Fruit fly (Drosophila melanogaster) whole organism, wandering third instar larva: Measurements from ENCODE around the gene CG9016.

Experiments
- Abd-B ChIP-seq: fragments of >200 bp; optimal IDR thresholded peaks from 2 replicates; lab custom pipeline; 2017; ENCODE audit warnings: missing biosample characterization, missing genetic modification characterization
- CG32264 ChIP-seq: fragments of 200-800 bp; sonication (Bioruptor generic); optimal IDR thresholded peaks from 2 replicates; lab custom pipeline; 2016; ENCODE audit warnings: missing biosample characterization, missing genetic modification characterization
- CrebA ChIP-seq: fragments of 200-800 bp; sonication (Bioruptor generic); optimal IDR thresholded peaks from 2 replicates; lab custom pipeline; 2016; ENCODE audit warnings: missing biosample characterization, mild to moderate bottlenecking, missing genetic modification characterization, borderline replicate concordance
- Dfd ChIP-seq: fragments of >200 bp; optimal IDR thresholded peaks from 2 replicates; lab custom pipeline; 2017; ENCODE audit warnings: missing biosample characterization, missing genetic modification characterization
- Dif ChIP-seq: fragments of 200-275, 200-300 bp; sonication (Bioruptor generic); optimal IDR thresholded peaks from 2 replicates; lab custom pipeline; 2018; ENCODE audit warnings: missing biosample characterization, missing genetic modification characterization; ENCODE audit not compliant: partially characterized antibody
- GATAd ChIP-seq: sonication (Bioruptor generic); optimal IDR thresholded peaks from 2 replicates; lab custom pipeline; 2016; ENCODE audit warnings: missing biosample characterization, missing genetic modification characterization
- HLH106 ChIP-seq: fragments of 200-800 bp; optimal IDR thresholded peaks from 3 replicates; lab custom pipeline; 2019; ENCODE audit warnings: missing biosample characterization, mild to moderate bottlenecking, missing genetic modification characterization, moderate library complexity
- Hnf4 ChIP-seq: fragments of 200-800 bp; sonication (Bioruptor generic); optimal IDR thresholded peaks from 2 replicates; lab custom pipeline; 2016; ENCODE audit warnings: missing biosample characterization, mild to moderate bottlenecking, missing genetic modification characterization
- Hr78 ChIP-seq: fragments of >200 bp; optimal IDR thresholded peaks from 2 replicates; lab custom pipeline; 2017; ENCODE audit warnings: missing biosample characterization, missing genetic modification characterization
- Hr83 ChIP-seq: fragments of 200-300 bp; sonication (Bioruptor generic); optimal IDR thresholded peaks from 2 replicates; lab custom pipeline; 2016; ENCODE audit warnings: missing biosample characterization, mild to moderate bottlenecking, missing genetic modification characterization, moderate library complexity; ENCODE audit not compliant: poor library complexity, severe bottlenecking
- Jra ChIP-seq: sonication (Bioruptor generic); optimal IDR thresholded peaks from 2 replicates; lab custom pipeline; 2016; ENCODE audit warnings: missing biosample characterization, missing genetic modification characterization
- OdsH ChIP-seq: fragments of 200-800 bp; sonication (Bioruptor generic); optimal IDR thresholded peaks from 2 replicates; lab custom pipeline; 2016; ENCODE audit warnings: missing biosample characterization, mild to moderate bottlenecking, missing genetic modification characterization
- Rel ChIP-seq, 2 experiments: fragments of 200-800 bp; sonication (Bioruptor generic) in 1 of 2; optimal IDR thresholded peaks; 2 replicates in 1 of 2; 3 replicates in 1 of 2; lab custom pipeline; 2016 to 2019; ENCODE audit warnings: mild to moderate bottlenecking in 2 of 2, missing biosample characterization in 2 of 2, missing genetic modification characterization in 2 of 2, moderate library complexity in 1 of 2
- Sp1 ChIP-seq: fragments of 200-800 bp; sonication (Bioruptor generic); optimal IDR thresholded peaks from 3 replicates; lab custom pipeline; 2019; ENCODE audit warnings: missing biosample characterization, mild to moderate bottlenecking, missing genetic modification characterization, moderate library complexity
- Vsx2 ChIP-seq: fragments of 200-300, 225-300 bp; sonication (Bioruptor generic); optimal IDR thresholded peaks from 2 replicates; lab custom pipeline; 2018; ENCODE audit warnings: missing biosample characterization, missing genetic modification characterization; ENCODE audit not compliant: partially characterized antibody
- br ChIP-seq: fragments of 200-800 bp; sonication (Bioruptor generic); optimal IDR thresholded peaks from 2 replicates; lab custom pipeline; 2016; ENCODE audit warnings: missing biosample characterization, missing genetic modification characterization
- brk ChIP-seq: fragments of 200-800 bp; sonication (Bioruptor generic); optimal IDR thresholded peaks from 2 replicates; lab custom pipeline; 2016; ENCODE audit warnings: missing biosample characterization, mild to moderate bottlenecking, missing genetic modification characterization
- dl ChIP-seq, 2 experiments: fragments of 175-275, 200-275 bp in 1 of 2; fragments of 200-275 bp in 1 of 2; sonication (Bioruptor generic); optimal IDR thresholded peaks; lab custom pipeline; 2018; ENCODE audit warnings: mild to moderate bottlenecking in 2 of 2, missing biosample characterization in 2 of 2, missing genetic modification characterization in 2 of 2, moderate library complexity in 2 of 2; ENCODE audit not compliant: partially characterized antibody in 2 of 2, insufficient read depth in 1 of 2
- dmrt93B ChIP-seq: fragments of 200-800 bp; sonication (Bioruptor generic); optimal IDR thresholded peaks from 2 replicates; lab custom pipeline; 2018; ENCODE audit warnings: missing biosample characterization, mild to moderate bottlenecking, missing genetic modification characterization
- dsf ChIP-seq: sonication (Bioruptor generic); optimal IDR thresholded peaks from 2 replicates; lab custom pipeline; 2016; ENCODE audit warnings: missing biosample characterization, missing genetic modification characterization, borderline replicate concordance
- ey ChIP-seq: fragments of 200-800 bp; sonication (Bioruptor generic); optimal IDR thresholded peaks from 2 replicates; lab custom pipeline; 2016; ENCODE audit warnings: missing biosample characterization, missing genetic modification characterization
- fru ChIP-seq: fragments of 200-800 bp; sonication (Bioruptor generic); optimal IDR thresholded peaks from 3 replicates; lab custom pipeline; 2016; ENCODE audit warnings: missing biosample characterization, mild to moderate bottlenecking, missing genetic modification characterization
- h ChIP-seq: fragments of 200-800 bp; sonication (Bioruptor generic); optimal IDR thresholded peaks from 3 replicates; lab custom pipeline; 2016; ENCODE audit warnings: missing biosample characterization, mild to moderate bottlenecking, missing genetic modification characterization
- jim ChIP-seq: fragments of 175-275, 200-325 bp; sonication (Bioruptor generic); optimal IDR thresholded peaks from 2 replicates; lab custom pipeline; 2016; ENCODE audit warnings: missing biosample characterization, mild to moderate bottlenecking, missing genetic modification characterization
- lola ChIP-seq: fragments of >200 bp; optimal IDR thresholded peaks from 2 replicates; lab custom pipeline; 2017; ENCODE audit warnings: missing biosample characterization, missing genetic modification characterization
- pan ChIP-seq: fragments of >200 bp; optimal IDR thresholded peaks from 2 replicates; lab custom pipeline; 2017
- psq ChIP-seq: fragments of 200-800 bp; sonication (Bioruptor generic); optimal IDR thresholded peaks from 3 replicates; lab custom pipeline; 2017; ENCODE audit warnings: missing biosample characterization, mild to moderate bottlenecking, missing genetic modification characterization, moderate library complexity
- rgr ChIP-seq: fragments of 200-800 bp; sonication (Bioruptor generic); optimal IDR thresholded peaks from 3 replicates; lab custom pipeline; 2016; ENCODE audit warnings: missing biosample characterization, mild to moderate bottlenecking, missing genetic modification characterization
- sage ChIP-seq: fragments of 200-800 bp; sonication (Bioruptor generic); optimal IDR thresholded peaks from 2 replicates; lab custom pipeline; 2016; ENCODE audit warnings: missing biosample characterization, mild to moderate bottlenecking, missing genetic modification characterization
- sv ChIP-seq: fragments of 200-800 bp; sonication (Bioruptor generic); optimal IDR thresholded peaks from 3 replicates; lab custom pipeline; 2016; ENCODE audit warnings: missing biosample characterization, missing genetic modification characterization
- tai ChIP-seq: sonication (Bioruptor generic); optimal IDR thresholded peaks from 2 replicates; lab custom pipeline; 2016; ENCODE audit warnings: missing biosample characterization, missing genetic modification characterization
- usp ChIP-seq: fragments of >200 bp; optimal IDR thresholded peaks from 2 replicates; lab custom pipeline; 2017; ENCODE audit warnings: missing biosample characterization, missing genetic modification characterization
- woc ChIP-seq: sonication (Bioruptor generic); optimal IDR thresholded peaks from 2 replicates; lab custom pipeline; 2016; ENCODE audit warnings: missing biosample characterization, mild to moderate bottlenecking, missing genetic modification characterization

Gene CG9016

DNA sequence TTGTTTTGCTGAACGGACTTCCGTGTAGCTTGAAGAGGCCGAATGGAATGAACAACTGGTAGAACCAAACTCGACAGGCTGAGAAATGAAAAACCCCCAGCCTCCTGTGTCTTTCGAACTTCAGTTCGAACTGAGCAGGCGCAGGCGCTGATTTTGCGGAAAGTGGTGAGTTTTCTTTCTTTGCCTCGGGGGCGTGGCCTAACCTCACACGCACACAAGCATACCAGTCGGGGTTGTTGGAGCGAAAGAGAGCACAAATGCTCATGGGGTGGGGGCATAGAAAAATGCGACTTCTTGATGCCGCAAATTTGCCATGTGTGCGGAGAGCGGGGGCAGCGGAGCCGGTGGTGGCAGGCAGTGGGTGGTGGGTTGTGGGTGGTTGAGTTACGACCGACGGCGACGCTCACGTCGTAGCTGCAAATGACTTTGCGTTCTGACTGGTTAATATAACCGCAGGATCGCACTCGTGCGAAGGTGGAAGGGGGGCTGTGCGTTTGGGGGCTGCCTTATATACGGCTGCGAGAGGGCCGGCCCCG is at the start of gene CG9016:
Gene CG9016 (minus strand): TSS at position 51 of the 536 bp plus-strand sequence.
- TF ChIP-seq Dif (GFP tag; lab: Kevin White, UChicago) = peak; percentile 21
- no peak for TF ChIP-seq br (GFP tag; lab: Kevin White, UChicago)

DNA sequence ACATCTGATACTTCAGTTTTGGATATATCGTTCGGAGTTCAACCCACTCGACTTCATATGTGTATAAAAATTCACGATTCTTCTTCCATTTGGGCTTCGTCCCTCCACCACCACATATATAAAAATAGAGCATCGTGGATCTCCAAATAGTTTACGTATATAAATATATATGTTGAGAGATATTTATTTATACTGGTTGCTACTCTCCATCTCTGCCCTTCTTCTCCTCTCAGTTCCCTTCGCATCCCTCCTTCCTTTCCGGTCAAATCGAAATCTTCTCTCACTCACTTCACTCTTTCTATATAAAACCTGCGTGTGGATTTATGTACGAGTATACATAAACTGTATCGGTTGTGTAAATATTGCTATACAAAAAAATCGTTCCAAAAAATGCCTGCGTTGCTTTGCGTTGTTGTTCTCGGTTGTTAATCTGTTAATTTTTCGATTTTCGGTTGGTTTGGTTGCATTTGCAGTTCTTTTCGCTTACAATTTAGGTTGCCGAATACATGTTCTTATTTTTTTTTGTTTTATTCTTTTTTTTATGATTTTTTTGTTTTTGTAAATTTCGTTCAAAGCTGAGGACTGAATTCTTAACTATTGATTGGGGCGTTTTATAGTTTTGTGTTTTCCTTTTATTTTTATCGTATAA is 49.3 kb upstream of the CG9016 start:
- no peak for TF ChIP-seq dl (GFP tag; optimal IDR thresholded peaks at IDR 0.05; lab: Kevin White, UChicago; ENCODE audit: insufficient read depth in 1 of 2, partially characterized antibody in 2 of 2)
- TF ChIP-seq Dfd (GFP tag; lab: Kevin White, UChicago) = no peak
- TF ChIP-seq h (GFP tag; lab: Kevin White, UChicago) = no peak
- no peak for TF ChIP-seq Sp1 (GFP tag; lab: Kevin White, UChicago)
- no peak for TF ChIP-seq fru (GFP tag; lab: Kevin White, UChicago)
- no peak for TF ChIP-seq Jra (GFP tag; lab: Kevin White, UChicago)
- no peak for TF ChIP-seq Hnf4 (GFP tag; lab: Kevin White, UChicago)
- TF ChIP-seq usp (GFP tag; lab: Kevin White, UChicago) = no peak
- no peak for TF ChIP-seq GATAd
- no peak for TF ChIP-seq OdsH (GFP tag; lab: Kevin White, UChicago)
- TF ChIP-seq, all 38 proteins: peak for 0

DNA sequence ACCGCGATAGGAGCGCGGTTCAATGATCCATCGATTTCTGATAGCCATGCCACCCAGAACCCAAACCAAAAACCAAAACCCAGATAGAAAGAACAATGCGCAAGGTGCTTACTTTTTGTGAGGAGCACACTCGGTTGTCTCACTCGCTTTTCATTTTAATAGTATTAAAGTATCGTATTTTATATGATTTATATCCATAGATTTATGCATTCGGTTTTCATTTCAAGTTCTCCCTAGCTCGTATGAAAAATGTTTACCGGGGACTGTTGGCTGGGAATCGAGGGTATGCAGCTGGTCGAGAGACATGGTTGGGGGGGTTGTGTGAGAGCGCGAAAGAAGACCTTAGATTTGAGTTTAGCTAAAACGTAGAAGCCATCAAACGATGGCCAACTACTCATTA is 48.6 kb upstream of the CG9016 start:
- TF ChIP-seq CrebA (GFP tag; lab: Kevin White, UChicago) (peak; percentile 54), CG32264 (GFP tag; lab: Kevin White, UChicago) (peak; percentile 46), ey (GFP tag; lab: Kevin White, UChicago) (peak; percentile 67), Hr83 (GFP tag; lab: Kevin White, UChicago) (no peak), OdsH (GFP tag; lab: Kevin White, UChicago) (peak; percentile 65), rgr (GFP tag; lab: Kevin White, UChicago) (peak; percentile 68), dsf (GFP tag; lab: Kevin White, UChicago) (peak; percentile 31), HLH106 (tag; lab: Kevin White, UChicago) (peak; percentile 60), h (GFP tag; lab: Kevin White, UChicago) (peak; percentile 80), tai (no peak), woc (peak; percentile 62), fru (GFP tag; lab: Kevin White, UChicago) (peak; percentile 61), Dif (GFP tag; lab: Kevin White, UChicago) (no peak), dmrt93B (GFP tag; lab: Kevin White, UChicago) (peak; percentile 17), br (GFP tag; lab: Kevin White, UChicago) (peak; percentile 73), dl (GFP tag; optimal IDR thresholded peaks at IDR 0.05; lab: Kevin White, UChicago; ENCODE audit: insufficient read depth in 1 of 2, partially characterized antibody in 2 of 2) (no peak), psq (peak; percentile 58), Jra (GFP tag; lab: Kevin White, UChicago) (peak; percentile 39), sv (GFP tag; lab: Kevin White, UChicago) (peak; percentile 9), Sp1 (GFP tag; lab: Kevin White, UChicago) (peak; percentile 59), Hnf4 (GFP tag; lab: Kevin White, UChicago) (peak; percentile 60)

DNA sequence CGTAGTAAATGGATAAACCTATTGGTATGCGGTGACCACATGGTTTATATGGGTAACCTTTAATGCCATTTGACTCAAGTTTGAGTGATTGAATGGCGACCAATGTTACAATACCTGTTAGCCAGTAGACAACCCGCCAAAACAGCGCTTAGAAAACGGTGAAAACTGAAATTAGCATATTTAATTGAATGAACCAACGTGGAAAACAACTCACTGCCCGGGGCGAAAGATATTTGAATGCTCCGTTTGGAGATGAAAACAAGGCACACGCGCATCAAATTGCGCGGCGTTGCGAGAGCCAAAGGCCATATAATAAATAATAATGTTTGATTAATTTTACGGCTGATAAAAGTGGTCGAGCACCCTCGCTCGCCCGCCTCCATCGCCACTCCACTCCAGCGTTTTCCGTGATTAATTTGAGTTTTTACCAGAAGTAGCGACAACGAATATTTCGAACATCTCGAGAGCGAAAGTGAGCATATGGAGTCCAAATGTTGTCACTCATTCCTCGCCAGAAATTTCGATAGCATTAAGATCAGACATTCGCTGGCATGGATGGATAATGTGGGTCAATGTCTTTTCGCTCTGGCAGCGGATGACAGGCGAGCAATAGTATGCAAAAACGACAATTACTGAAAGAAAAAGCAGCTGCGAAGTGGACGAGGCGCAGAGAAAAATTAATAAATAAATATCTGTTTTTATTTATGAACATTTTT is 47.8 kb upstream of the CG9016 start:
- no peak for TF ChIP-seq GATAd
- TF ChIP-seq OdsH (GFP tag; lab: Kevin White, UChicago) = no peak
- TF ChIP-seq dl (GFP tag; optimal IDR thresholded peaks at IDR 0.05; lab: Kevin White, UChicago; ENCODE audit: insufficient read depth in 1 of 2, partially characterized antibody in 2 of 2) = no peak
- peak; percentile 51 for TF ChIP-seq brk (GFP tag; lab: Kevin White, UChicago)
- TF ChIP-seq sage = no peak
- no peak for TF ChIP-seq dmrt93B (GFP tag; lab: Kevin White, UChicago)
- TF ChIP-seq ey (GFP tag; lab: Kevin White, UChicago) = no peak
- TF ChIP-seq br (GFP tag; lab: Kevin White, UChicago) = no peak
- no peak for TF ChIP-seq CG32264 (GFP tag; lab: Kevin White, UChicago)
- no peak for TF ChIP-seq pan (lab: Kevin White, UChicago)
- TF ChIP-seq Abd-B (GFP tag; lab: Kevin White, UChicago) = no peak
- no peak for TF ChIP-seq Vsx2
- no peak for TF ChIP-seq Hr78 (GFP tag; lab: Kevin White, UChicago)
- TF ChIP-seq Rel (GFP tag; optimal IDR thresholded peaks at IDR 0.05; lab: Kevin White, UChicago) = no peak
- TF ChIP-seq Rel (tag; optimal IDR thresholded peaks at IDR 0.05; lab: Kevin White, UChicago) = peak; percentile 33
- no peak for TF ChIP-seq Dif (GFP tag; lab: Kevin White, UChicago)
- no peak for TF ChIP-seq lola (GFP tag; lab: Kevin White, UChicago)
- no peak for TF ChIP-seq jim (GFP tag; lab: Kevin White, UChicago)
- no peak for TF ChIP-seq rgr (GFP tag; lab: Kevin White, UChicago)
- TF ChIP-seq psq = no peak
- TF ChIP-seq woc = no peak
- no peak for TF ChIP-seq Hr83 (GFP tag; lab: Kevin White, UChicago)
- TF ChIP-seq Dfd (GFP tag; lab: Kevin White, UChicago) = no peak
- TF ChIP-seq h (GFP tag; lab: Kevin White, UChicago) = peak; percentile 39
- TF ChIP-seq Sp1 (GFP tag; lab: Kevin White, UChicago) = no peak
